Worm (Caenorhabditis elegans) whole organism, L4 larva: ENCODE measurements around the gene R07B1.9.

ENCODE experiments used
- F10B5.3 ChIP-seq: sonication (generic microtip); optimal IDR thresholded peaks from 2 replicates; lab custom pipeline; 2016; ENCODE audit warnings: mild to moderate bottlenecking, missing genetic modification characterization, missing compliant biosample characterization
- F44E2.7 ChIP-seq: fragments of 200-800 bp; sonication (Bioruptor generic); IDR thresholded peaks from 2 replicates; pipeline ENCODE4 v2.1.2; 2022; ENCODE audit warnings: missing genetic modification characterization, missing compliant biosample characterization
- F49E8.2 ChIP-seq: sonication (generic microtip); optimal IDR thresholded peaks from 2 replicates; lab custom pipeline; 2016; ENCODE audit warnings: missing compliant biosample characterization, mild to moderate bottlenecking, missing genetic modification characterization, borderline replicate concordance
- R02D3.7 ChIP-seq: fragments of 150-350 bp; sonication (generic microtip); optimal IDR thresholded peaks from 3 replicates; lab custom pipeline; 2014; ENCODE audit warnings: missing biosample characterization, missing genetic modification characterization
- Y105C5A.15 ChIP-seq: fragments of 200-800 bp; sonication (Bioruptor generic); IDR thresholded peaks from 2 replicates; pipeline ENCODE4 v1.3.6; 2022; ENCODE audit warnings: missing genetic modification characterization, missing compliant biosample characterization
- ZK546.5 ChIP-seq, 2 experiments: sonication (generic microtip); optimal IDR thresholded peaks; 2 replicates each; lab custom pipeline; 2017; ENCODE audit warnings: missing biosample characterization in 2 of 2, missing genetic modification characterization in 2 of 2
- ama-1 ChIP-seq: fragments of 150-350 bp; optimal IDR thresholded peaks from 2 replicates; lab custom pipeline; 2014; ENCODE audit warnings: inconsistent platforms, mixed read lengths
- arid-1 ChIP-seq: fragments of 200-800 bp; sonication (Bioruptor generic); conservative IDR thresholded peaks from 2 replicates; pipeline ENCODE4 v1.3.6; 2022; ENCODE audit warnings: missing genetic modification reagents, missing genetic modification characterization, missing compliant biosample characterization
- attf-4 ChIP-seq: sonication (generic microtip); optimal IDR thresholded peaks from 3 replicates; lab custom pipeline; 2017; ENCODE audit warnings: missing biosample characterization, missing genetic modification characterization
- ceh-44 ChIP-seq: fragments of 200-800 bp; sonication (Bioruptor generic); IDR thresholded peaks from 2 replicates; pipeline ENCODE4 v1.3.6; 2022; ENCODE audit warnings: missing genetic modification reagents, missing genetic modification characterization, missing compliant biosample characterization
- ceh-82 ChIP-seq: sonication (generic microtip); optimal IDR thresholded peaks from 2 replicates; lab custom pipeline; 2017; ENCODE audit warnings: missing biosample characterization, missing genetic modification characterization
- ces-1 ChIP-seq: fragments of 150-350 bp; sonication (generic microtip); optimal IDR thresholded peaks from 4 replicates; lab custom pipeline; 2014; ENCODE audit warnings: missing biosample characterization, missing genetic modification reagents, missing genetic modification characterization
- ctbp-1 ChIP-seq: fragments of 200-800 bp; sonication (Bioruptor generic); IDR thresholded peaks from 2 replicates; pipeline ENCODE4 v1.3.6; 2022; ENCODE audit warnings: missing genetic modification reagents, missing genetic modification characterization, missing compliant biosample characterization
- daf-12 ChIP-seq: fragments of 150-350 bp; optimal IDR thresholded peaks from 2 replicates; lab custom pipeline; 2014; ENCODE audit warnings: missing biosample characterization, missing genetic modification reagents, missing genetic modification characterization
- daf-16 ChIP-seq, 3 experiments: sonication (generic microtip); optimal IDR thresholded peaks; 2 replicates each; lab custom pipeline; 2016 to 2017; ENCODE audit warnings: missing genetic modification characterization in 3 of 3, missing genetic modification reagents in 3 of 3, mild to moderate bottlenecking in 2 of 3, missing compliant biosample characterization in 2 of 3, missing biosample characterization in 1 of 3, moderate library complexity in 1 of 3
- dmd-6 ChIP-seq: fragments of 200-800 bp; sonication (Bioruptor generic); IDR thresholded peaks from 2 replicates; pipeline ENCODE4 v1.3.6; 2022; ENCODE audit warnings: missing genetic modification reagents, missing genetic modification characterization, missing compliant biosample characterization
- dve-1 ChIP-seq: sonication (generic microtip); optimal IDR thresholded peaks from 2 replicates; lab custom pipeline; 2017; ENCODE audit warnings: antibody characterized with exemption, mild to moderate bottlenecking, missing genetic modification characterization, missing compliant biosample characterization; ENCODE audit not compliant: insufficient read depth
- egl-43 ChIP-seq: fragments of 200-800 bp; sonication (Bioruptor generic); IDR thresholded peaks from 2 replicates; pipeline ENCODE4 v1.3.6; 2022; ENCODE audit warnings: missing genetic modification reagents, missing genetic modification characterization, missing compliant biosample characterization
- fkh-10 ChIP-seq: fragments of 150-350 bp; optimal IDR thresholded peaks from 2 replicates; lab custom pipeline; 2014; ENCODE audit warnings: missing biosample characterization, missing genetic modification reagents, missing genetic modification characterization
- gei-8 ChIP-seq: fragments of 200-800 bp; sonication (Bioruptor generic); optimal IDR thresholded peaks from 2 replicates; lab custom pipeline; 2018; ENCODE audit warnings: mild to moderate bottlenecking, missing genetic modification characterization, missing compliant biosample characterization
- hlh-11 ChIP-seq: fragments of 200-800 bp; sonication (Bioruptor generic); optimal IDR thresholded peaks from 2 replicates; lab custom pipeline; 2018; ENCODE audit warnings: mild to moderate bottlenecking, missing genetic modification characterization, missing compliant biosample characterization
- hlh-30 ChIP-seq: sonication (generic microtip); optimal IDR thresholded peaks from 2 replicates; lab custom pipeline; 2017; ENCODE audit warnings: antibody characterized with exemption, mild to moderate bottlenecking, missing genetic modification characterization, missing compliant biosample characterization; ENCODE audit not compliant: insufficient read depth
- hmg-1.1 ChIP-seq: fragments of 200-800 bp; sonication (Bioruptor generic); IDR thresholded peaks from 2 replicates; pipeline ENCODE4 v1.3.6; 2022; ENCODE audit warnings: missing genetic modification reagents, missing genetic modification characterization, missing compliant biosample characterization
- lim-7 ChIP-seq: fragments of 200-800 bp; sonication (Bioruptor generic); IDR thresholded peaks from 2 replicates; pipeline ENCODE4 v1.3.6; 2022; ENCODE audit warnings: missing genetic modification characterization, missing compliant biosample characterization
- lin-15B ChIP-seq: fragments of 150-350 bp; sonication (generic microtip); optimal IDR thresholded peaks from 3 replicates; lab custom pipeline; 2014; ENCODE audit warnings: missing biosample characterization, missing genetic modification characterization
- lin-29 ChIP-seq: fragments of 200-800 bp; sonication (Bioruptor generic); IDR thresholded peaks from 2 replicates; pipeline ENCODE4 v1.3.6; 2022; ENCODE audit warnings: missing genetic modification reagents, missing genetic modification characterization, missing compliant biosample characterization
- mdt-29 ChIP-seq: fragments of 200-800 bp; sonication (Bioruptor generic); IDR thresholded peaks from 2 replicates; pipeline ENCODE4 v1.3.6; 2022; ENCODE audit warnings: missing genetic modification reagents, missing genetic modification characterization, missing compliant biosample characterization
- mep-1 ChIP-seq: fragments of 150-350 bp; sonication (generic microtip); optimal IDR thresholded peaks from 3 replicates; lab custom pipeline; 2014; ENCODE audit warnings: missing biosample characterization, missing genetic modification characterization
- nhr-111 ChIP-seq: fragments of 200-800 bp; sonication (Bioruptor generic); optimal IDR thresholded peaks from 2 replicates; lab custom pipeline; 2018; ENCODE audit warnings: mild to moderate bottlenecking, missing genetic modification characterization, missing compliant biosample characterization
- nhr-25 ChIP-seq: sonication (generic microtip); optimal IDR thresholded peaks from 2 replicates; lab custom pipeline; 2017; ENCODE audit warnings: missing genetic modification characterization, mild to moderate bottlenecking, missing compliant biosample characterization, antibody characterized with exemption, moderate library complexity, borderline replicate concordance; ENCODE audit not compliant: insufficient read depth
- nhr-28 ChIP-seq: fragments of 150-350 bp; optimal IDR thresholded peaks from 2 replicates; lab custom pipeline; 2014; ENCODE audit warnings: missing biosample characterization, missing genetic modification characterization
- nhr-42 ChIP-seq: fragments of 200-800 bp; sonication (Bioruptor generic); IDR thresholded peaks from 2 replicates; pipeline ENCODE4 v1.3.6; 2022; ENCODE audit warnings: missing genetic modification characterization, missing compliant biosample characterization
- nhr-6 ChIP-seq: fragments of 150-350 bp; optimal IDR thresholded peaks from 2 replicates; lab custom pipeline; 2014; ENCODE audit warnings: missing biosample characterization, missing genetic modification characterization
- nhr-77 ChIP-seq: fragments of 150-350 bp; optimal IDR thresholded peaks from 2 replicates; lab custom pipeline; 2014; ENCODE audit warnings: missing biosample characterization, missing genetic modification characterization
- pha-4 ChIP-seq, 2 experiments: fragments of 150-350 bp in 1 of 2; fragments of 200-800 bp in 1 of 2; sonication (Bioruptor generic) in 1 of 2; IDR thresholded peaks in 1 of 2; optimal IDR thresholded peaks in 1 of 2; 2 replicates each; pipeline versions ENCODE4 v1.3.6 to Lab custom; 2014 to 2022; ENCODE audit warnings: missing genetic modification characterization in 2 of 2, missing genetic modification reagents in 2 of 2, missing biosample characterization in 1 of 2, missing compliant biosample characterization in 1 of 2
- php-3 ChIP-seq: fragments of 200-800 bp; sonication (Bioruptor generic); IDR thresholded peaks from 2 replicates; pipeline ENCODE4 v1.3.6; 2022; ENCODE audit warnings: missing genetic modification reagents, missing genetic modification characterization, missing compliant biosample characterization
- pqm-1 ChIP-seq: sonication (generic microtip); optimal IDR thresholded peaks from 2 replicates; lab custom pipeline; 2017; ENCODE audit warnings: missing biosample characterization, missing genetic modification characterization
- set-16 ChIP-seq: fragments of 200-800 bp; sonication (Bioruptor generic); IDR thresholded peaks from 2 replicates; pipeline ENCODE4 v1.3.6; 2022; ENCODE audit warnings: missing genetic modification reagents, missing genetic modification characterization, missing compliant biosample characterization
- spr-3 ChIP-seq: fragments of 200-800 bp; sonication (Bioruptor generic); optimal IDR thresholded peaks from 2 replicates; lab custom pipeline; 2018; ENCODE audit warnings: mild to moderate bottlenecking, missing genetic modification characterization, missing compliant biosample characterization
- tra-1 ChIP-seq: fragments of 200-800 bp; sonication (Bioruptor generic); IDR thresholded peaks from 2 replicates; pipeline ENCODE4 v1.3.6; 2022; ENCODE audit warnings: missing genetic modification reagents, missing genetic modification characterization, missing compliant biosample characterization
- zip-2 ChIP-seq: fragments of 150-350 bp; optimal IDR thresholded peaks from 2 replicates; lab custom pipeline; 2014; ENCODE audit warnings: missing biosample characterization, missing genetic modification characterization

Gene R07B1.9

ce11 chrX:9851745-9852330 lies 25.4 kb upstream of the R07B1.9 start, which contains the start of gene lec-7:
Gene lec-7, plus strand, starts transcription at chrX:9852041.
- no peak for TF ChIP-seq Y105C5A.15 (GFP tag; lab: Robert Waterston, UW)
- TF ChIP-seq ama-1 (lab: Kevin White, UChicago) = no peak
- no peak for TF ChIP-seq ZK546.5 (tag; optimal IDR thresholded peaks at IDR 0.05; lab: Kevin White, UChicago)
- TF ChIP-seq php-3 (GFP tag; lab: Robert Waterston, UW) = no peak
- no peak for TF ChIP-seq ceh-82
- TF ChIP-seq dve-1 (tag; lab: Kevin White, UChicago) = peak; percentile 39
- TF ChIP-seq ceh-44 (GFP tag; lab: Robert Waterston, UW) = no peak
- TF ChIP-seq ctbp-1 = no peak
- TF ChIP-seq fkh-10 (GFP tag; lab: Kevin White, UChicago) = no peak
- TF ChIP-seq F10B5.3 = no peak
- TF ChIP-seq lim-7 (GFP tag; lab: Robert Waterston, UW) = no peak
- peak; percentile 26 for TF ChIP-seq pqm-1 (tag; lab: Kevin White, UChicago)
- no peak for TF ChIP-seq gei-8
- no peak for TF ChIP-seq attf-4 (tag; lab: Kevin White, UChicago)
- TF ChIP-seq nhr-111 = no peak
- peak; percentile 49 for TF ChIP-seq dmd-6
- no peak for TF ChIP-seq mdt-29 (GFP tag; lab: Robert Waterston, UW)
- TF ChIP-seq nhr-28 = peak; percentile 25
- TF ChIP-seq set-16 (GFP tag; lab: Robert Waterston, UW) = no peak
- no peak for TF ChIP-seq mep-1 (tag; lab: Kevin White, UChicago)
- no peak for TF ChIP-seq daf-12
- no peak for TF ChIP-seq nhr-42 (GFP tag; lab: Robert Waterston, UW)
- no peak for TF ChIP-seq hmg-1.1 (GFP tag; lab: Robert Waterston, UW)
- no peak for TF ChIP-seq lin-15B (tag; lab: Kevin White, UChicago)
- no peak for TF ChIP-seq pha-4 (GFP tag; IDR thresholded peaks at IDR 0.05; lab: Robert Waterston, UW)
- peak; percentile 89 for TF ChIP-seq pha-4 (tag; optimal IDR thresholded peaks at IDR 0.05; lab: Kevin White, UChicago)
- no peak for TF ChIP-seq zip-2 (tag; lab: Kevin White, UChicago)
- TF ChIP-seq ces-1 (GFP tag; lab: Kevin White, UChicago) = no peak

DNA sequence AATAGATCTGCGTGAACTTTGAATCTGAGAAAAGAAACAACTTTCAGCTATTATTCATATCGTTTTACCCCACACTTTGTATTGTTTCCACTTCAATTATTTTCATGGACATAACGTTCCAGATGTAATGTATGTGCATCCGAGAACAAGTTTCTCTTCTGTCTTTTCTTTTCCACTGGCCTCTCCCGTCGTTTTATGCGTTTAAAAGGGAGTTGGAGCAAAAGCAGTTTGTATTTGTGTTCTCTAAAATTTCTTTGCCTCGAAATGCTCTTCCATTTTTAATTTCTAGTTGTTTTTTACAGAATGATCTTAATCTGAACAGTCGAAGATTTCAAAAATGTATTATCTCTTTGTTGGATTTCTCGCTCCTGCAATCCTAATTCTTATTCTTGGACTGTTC lies 20.6 kb upstream of the R07B1.9 start, which contains the start of gene R07B1.11:
TSS of gene R07B1.11 (plus strand) at position 301 of the 400 bp plus-strand sequence.
- TF ChIP-seq nhr-77 (tag; lab: Kevin White, UChicago) = no peak
- no peak for TF ChIP-seq attf-4 (tag; lab: Kevin White, UChicago)
- TF ChIP-seq R02D3.7 = no peak
- no peak for TF ChIP-seq F44E2.7
- no peak for TF ChIP-seq lin-29 (GFP tag; lab: Robert Waterston, UW)
- no peak for TF ChIP-seq mdt-29 (GFP tag; lab: Robert Waterston, UW)
- TF ChIP-seq egl-43 (GFP tag; lab: Robert Waterston, UW) = no peak
- no peak for TF ChIP-seq spr-3 (GFP tag; lab: Kevin White, UChicago)
- no peak for TF ChIP-seq ama-1 (lab: Kevin White, UChicago)
- TF ChIP-seq, all 104 proteins: peak for 0

DNA sequence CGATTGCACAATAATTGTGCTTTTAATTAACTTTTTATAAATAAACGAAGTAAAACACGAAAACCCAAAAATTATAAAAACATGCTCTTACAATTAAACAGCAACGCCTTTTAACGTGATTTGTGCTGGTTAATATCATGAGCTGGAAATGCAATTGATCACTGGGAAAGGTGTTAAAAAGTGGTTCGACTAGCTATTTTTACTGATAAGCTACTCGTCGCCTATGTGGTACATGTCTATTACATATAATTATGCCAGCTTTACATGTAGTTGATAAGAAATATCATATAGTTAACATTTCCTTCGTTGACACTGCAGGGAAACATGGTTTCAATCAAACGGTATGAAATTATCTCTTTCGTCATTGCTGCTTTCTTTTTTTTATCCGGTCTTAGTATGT lies 19.1 kb upstream of the R07B1.9 start, which contains the start of gene scav-5:
TSS of gene scav-5 (plus strand) at position 297 of the 400 bp plus-strand sequence.
- peak; percentile 71 for TF ChIP-seq php-3 (GFP tag; lab: Robert Waterston, UW)
- peak; percentile 17 for TF ChIP-seq nhr-77 (tag; lab: Kevin White, UChicago)
- TF ChIP-seq daf-16 (GFP tag; optimal IDR thresholded peaks at IDR 0.05; lab: Kevin White, UChicago) = no peak
- peak; percentile 74 for TF ChIP-seq daf-16 (tag; optimal IDR thresholded peaks at IDR 0.05; lab: Kevin White, UChicago)
- no peak for TF ChIP-seq lim-7 (GFP tag; lab: Robert Waterston, UW)
- TF ChIP-seq tra-1 (GFP tag; lab: Robert Waterston, UW) = peak; percentile 74; the same call in 1 of the 2 replicates
- TF ChIP-seq hlh-30 = peak; percentile 2
- peak; percentile 91 for TF ChIP-seq pqm-1 (tag; lab: Kevin White, UChicago)
- TF ChIP-seq arid-1 (GFP tag; lab: Robert Waterston, UW) = no peak
- no peak for TF ChIP-seq pha-4 (GFP tag; IDR thresholded peaks at IDR 0.05; lab: Robert Waterston, UW)
- TF ChIP-seq pha-4 (tag; optimal IDR thresholded peaks at IDR 0.05; lab: Kevin White, UChicago) = no peak
- TF ChIP-seq nhr-28 = peak; percentile 92
- TF ChIP-seq F49E8.2 (tag; lab: Kevin White, UChicago) = no peak
- TF ChIP-seq dmd-6 = peak; percentile 76
- TF ChIP-seq zip-2 (tag; lab: Kevin White, UChicago) = no peak
- TF ChIP-seq dve-1 (tag; lab: Kevin White, UChicago) = peak; percentile 83
- TF ChIP-seq hlh-11 (tag; lab: Kevin White, UChicago) = peak; percentile 67
- no peak for TF ChIP-seq ZK546.5 (tag; optimal IDR thresholded peaks at IDR 0.05; lab: Kevin White, UChicago)
- no peak for TF ChIP-seq nhr-25 (tag; lab: Kevin White, UChicago)
- peak; percentile 8 for TF ChIP-seq nhr-6 (tag; lab: Kevin White, UChicago)
